Worm (Caenorhabditis elegans) whole organism, mixed stage, embryonic: ENCODE measurements around the gene F10C2.7.

Source experiments
- M03D4.4 ChIP-seq: sonication (generic microtip); optimal IDR thresholded peaks from 2 replicates; lab custom pipeline; 2017; ENCODE audit warnings: mild to moderate bottlenecking, missing genetic modification characterization, missing compliant biosample characterization
- blmp-1 ChIP-seq: fragments of 150-350 bp; optimal IDR thresholded peaks from 2 replicates; lab custom pipeline; 2014; ENCODE audit warnings: missing biosample characterization, missing genetic modification characterization
- ceh-39 ChIP-seq: fragments of 150-350 bp; optimal IDR thresholded peaks from 2 replicates; lab custom pipeline; 2014; ENCODE audit warnings: missing biosample characterization, missing genetic modification characterization
- ceh-43 ChIP-seq: fragments of 200-800 bp; sonication (Bioruptor generic); optimal IDR thresholded peaks from 2 replicates; lab custom pipeline; 2018; ENCODE audit warnings: mild to moderate bottlenecking, missing genetic modification characterization, moderate library complexity, missing compliant biosample characterization
- ceh-83 ChIP-seq: fragments of 200-800 bp; sonication (Bioruptor generic); optimal IDR thresholded peaks from 2 replicates; lab custom pipeline; 2018; ENCODE audit warnings: mild to moderate bottlenecking, missing genetic modification characterization, missing compliant biosample characterization
- ces-1 ChIP-seq: fragments of 150-350 bp; optimal IDR thresholded peaks from 2 replicates; lab custom pipeline; 2014; ENCODE audit warnings: missing biosample characterization, missing genetic modification reagents, missing genetic modification characterization
- cnd-1 ChIP-seq: fragments of 200-800 bp; sonication (Bioruptor generic); optimal IDR thresholded peaks from 2 replicates; lab custom pipeline; 2018; ENCODE audit warnings: mild to moderate bottlenecking, missing genetic modification characterization, missing compliant biosample characterization
- elt-1 ChIP-seq: sonication (generic microtip); optimal IDR thresholded peaks from 2 replicates; lab custom pipeline; 2017; ENCODE audit warnings: missing genetic modification characterization, mild to moderate bottlenecking, missing compliant biosample characterization, antibody characterized with exemption, moderate library complexity, borderline replicate concordance; ENCODE audit not compliant: insufficient read depth
- elt-3 ChIP-seq: fragments of 150-350 bp; optimal IDR thresholded peaks from 2 replicates; lab custom pipeline; 2014; ENCODE audit warnings: missing biosample characterization, missing genetic modification characterization
- flh-1 ChIP-seq: fragments of 200-800 bp; sonication (Bioruptor generic); optimal IDR thresholded peaks from 2 replicates; lab custom pipeline; 2018; ENCODE audit warnings: mild to moderate bottlenecking, missing genetic modification characterization, moderate library complexity, missing compliant biosample characterization
- ham-2 ChIP-seq: fragments of 200-800 bp; sonication (Bioruptor generic); optimal IDR thresholded peaks from 2 replicates; lab custom pipeline; 2018; ENCODE audit warnings: mild to moderate bottlenecking, missing genetic modification characterization, missing compliant biosample characterization
- hlh-1 ChIP-seq: fragments of 150-350 bp; optimal IDR thresholded peaks from 2 replicates; lab custom pipeline; 2014; ENCODE audit warnings: missing biosample characterization, missing genetic modification reagents, missing genetic modification characterization
- lin-13 ChIP-seq: fragments of 150-350 bp; optimal IDR thresholded peaks from 2 replicates; lab custom pipeline; 2014; ENCODE audit warnings: missing biosample characterization, missing genetic modification characterization
- lin-32 ChIP-seq: fragments of 200-800 bp; sonication (Bioruptor generic); optimal IDR thresholded peaks from 2 replicates; lab custom pipeline; 2018; ENCODE audit warnings: mild to moderate bottlenecking, missing genetic modification characterization, missing compliant biosample characterization
- lsy-2 ChIP-seq: fragments of 150-350 bp; optimal IDR thresholded peaks from 2 replicates; lab custom pipeline; 2014; ENCODE audit warnings: missing biosample characterization, missing genetic modification characterization
- mep-1 ChIP-seq: fragments of 150-350 bp; optimal IDR thresholded peaks from 2 replicates; lab custom pipeline; 2017; ENCODE audit warnings: missing biosample characterization, missing genetic modification reagents, missing genetic modification characterization, inconsistent platforms
- mls-2 ChIP-seq: sonication (generic microtip); optimal IDR thresholded peaks from 2 replicates; lab custom pipeline; 2016; ENCODE audit warnings: mild to moderate bottlenecking, missing genetic modification characterization, moderate library complexity, missing compliant biosample characterization
- nhr-12 ChIP-seq: fragments of 150-350 bp; optimal IDR thresholded peaks from 2 replicates; lab custom pipeline; 2014; ENCODE audit warnings: missing biosample characterization, missing genetic modification characterization
- nhr-237 ChIP-seq: fragments of 150-350 bp; optimal IDR thresholded peaks from 2 replicates; lab custom pipeline; 2014; ENCODE audit warnings: missing biosample characterization, missing genetic modification characterization
- nhr-28 ChIP-seq: fragments of 150-350 bp; optimal IDR thresholded peaks from 2 replicates; lab custom pipeline; 2014; ENCODE audit warnings: missing biosample characterization, missing genetic modification characterization
- nhr-76 ChIP-seq: sonication (generic microtip); optimal IDR thresholded peaks from 2 replicates; lab custom pipeline; 2017; ENCODE audit warnings: missing biosample characterization, missing genetic modification characterization
- pha-4 ChIP-seq: fragments of 150-350 bp; optimal IDR thresholded peaks from 2 replicates; lab custom pipeline; 2018; ENCODE audit warnings: missing biosample characterization, missing genetic modification reagents, missing genetic modification characterization
- sem-2 ChIP-seq: fragments of 200-800 bp; sonication (Bioruptor generic); optimal IDR thresholded peaks from 2 replicates; lab custom pipeline; 2018; ENCODE audit warnings: mild to moderate bottlenecking, missing genetic modification characterization, missing compliant biosample characterization
- snpc-4 ChIP-seq: fragments of 150-350 bp; optimal IDR thresholded peaks from 2 replicates; lab custom pipeline; 2014; ENCODE audit warnings: missing biosample characterization, missing genetic modification characterization
- sptf-1 ChIP-seq: sonication (generic microtip); optimal IDR thresholded peaks from 2 replicates; lab custom pipeline; 2017; ENCODE audit warnings: mild to moderate bottlenecking, missing genetic modification characterization, moderate library complexity, missing compliant biosample characterization
- unc-120 ChIP-seq: sonication (generic microtip); optimal IDR thresholded peaks from 2 replicates; lab custom pipeline; 2017; ENCODE audit warnings: missing genetic modification characterization, missing compliant biosample characterization; ENCODE audit not compliant: poor library complexity, severe bottlenecking
- unc-39 ChIP-seq: fragments of 150-350 bp; optimal IDR thresholded peaks from 2 replicates; lab custom pipeline; 2014; ENCODE audit warnings: missing biosample characterization, missing genetic modification characterization
- zip-8 ChIP-seq: fragments of 150-350 bp; optimal IDR thresholded peaks from 2 replicates; lab custom pipeline; 2014; ENCODE audit warnings: missing biosample characterization, missing genetic modification characterization
- ztf-11 ChIP-seq: fragments of 150-350 bp; optimal IDR thresholded peaks from 2 replicates; lab custom pipeline; 2014; ENCODE audit warnings: missing biosample characterization, missing genetic modification characterization

Gene F10C2.7

ce11 chrV:12045132-12045531 lies 8.6 kb upstream of the F10C2.7 start, which contains the start of gene F10C2.5:
F10C2.5 (plus strand) TSS chrV:12045432.
- no peak for TF ChIP-seq elt-3 (tag; lab: Kevin White, UChicago)
- TF ChIP-seq ces-1: no peak
- TF ChIP-seq nhr-28: no peak
- no peak for TF ChIP-seq flh-1 (GFP tag; lab: Kevin White, UChicago)
- TF ChIP-seq nhr-76: no peak
- no peak for TF ChIP-seq hlh-1 (tag; lab: Kevin White, UChicago)
- no peak for TF ChIP-seq snpc-4 (tag; lab: Kevin White, UChicago)
- TF ChIP-seq ceh-83 (GFP tag; lab: Kevin White, UChicago): no peak
- no peak for TF ChIP-seq mls-2
- no peak for TF ChIP-seq cnd-1 (tag; lab: Kevin White, UChicago)
- TF ChIP-seq sem-2 (GFP tag; lab: Kevin White, UChicago): no peak
- no peak for TF ChIP-seq ham-2
- no peak for TF ChIP-seq unc-39 (tag; lab: Kevin White, UChicago)
- no peak for TF ChIP-seq sptf-1 (tag; lab: Kevin White, UChicago)
- TF ChIP-seq elt-1 (tag; lab: Kevin White, UChicago): no peak
- TF ChIP-seq ztf-11 (tag; lab: Kevin White, UChicago): no peak
- TF ChIP-seq lsy-2 (tag; lab: Kevin White, UChicago): no peak
- TF ChIP-seq M03D4.4 (tag; lab: Kevin White, UChicago): no peak
- no peak for TF ChIP-seq zip-8 (tag; lab: Kevin White, UChicago)
- TF ChIP-seq nhr-12 (tag; lab: Kevin White, UChicago): no peak
- TF ChIP-seq, all 35 proteins: peak for 0

DNA sequence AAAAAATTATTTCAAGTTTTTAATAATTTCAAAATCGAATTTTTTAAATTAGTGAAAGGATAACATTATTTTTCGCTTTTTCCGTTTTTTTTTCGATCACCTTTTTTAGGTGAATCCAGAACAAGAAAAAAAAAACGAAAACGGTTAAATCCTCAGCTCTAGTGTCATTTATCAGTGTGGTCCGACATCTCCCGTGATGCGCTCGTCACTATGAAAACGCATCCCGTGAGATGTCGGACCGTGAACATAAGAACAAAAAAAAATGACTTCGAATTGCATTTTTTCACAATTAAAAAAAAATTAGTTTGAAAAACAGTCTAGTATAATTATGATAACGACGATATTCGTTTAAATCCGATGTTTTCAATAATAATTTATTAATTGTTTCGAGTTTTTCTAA lies 6.0 kb upstream of the F10C2.7 start:
- TF ChIP-seq snpc-4 (tag; lab: Kevin White, UChicago) (no peak), mls-2 (no peak), M03D4.4 (tag; lab: Kevin White, UChicago) (no peak), cnd-1 (tag; lab: Kevin White, UChicago) (no peak), zip-8 (tag; lab: Kevin White, UChicago) (no peak), lsy-2 (tag; lab: Kevin White, UChicago) (no peak), mep-1 (tag; lab: Kevin White, UChicago) (no peak), flh-1 (GFP tag; lab: Kevin White, UChicago) (no peak), unc-120 (no peak), lin-32 (GFP tag; lab: Kevin White, UChicago) (no peak), ham-2 (no peak), sptf-1 (tag; lab: Kevin White, UChicago) (no peak), ceh-39 (no peak), blmp-1 (tag; lab: Kevin White, UChicago) (no peak), nhr-237 (no peak), pha-4 (tag; lab: Kevin White, UChicago) (no peak), ces-1 (no peak), elt-1 (tag; lab: Kevin White, UChicago) (no peak), sem-2 (GFP tag; lab: Kevin White, UChicago) (no peak)

ce11 chrV:12048445-12048844 lies 5.3 kb upstream of the F10C2.7 start, which contains the start of gene dars-2:
dars-2 (plus strand) TSS chrV:12048745.
- TF ChIP-seq nhr-28: no peak
- no peak for TF ChIP-seq lin-32 (GFP tag; lab: Kevin White, UChicago)
- no peak for TF ChIP-seq elt-3 (tag; lab: Kevin White, UChicago)
- TF ChIP-seq ceh-83 (GFP tag; lab: Kevin White, UChicago): no peak
- no peak for TF ChIP-seq zip-8 (tag; lab: Kevin White, UChicago)
- TF ChIP-seq hlh-1 (tag; lab: Kevin White, UChicago): no peak
- TF ChIP-seq snpc-4 (tag; lab: Kevin White, UChicago): no peak
- no peak for TF ChIP-seq nhr-237
- no peak for TF ChIP-seq ceh-43 (GFP tag; lab: Kevin White, UChicago)
- TF ChIP-seq ces-1: no peak
- no peak for TF ChIP-seq unc-120
- TF ChIP-seq mls-2: no peak
- TF ChIP-seq lin-13 (tag; lab: Kevin White, UChicago): no peak

DNA sequence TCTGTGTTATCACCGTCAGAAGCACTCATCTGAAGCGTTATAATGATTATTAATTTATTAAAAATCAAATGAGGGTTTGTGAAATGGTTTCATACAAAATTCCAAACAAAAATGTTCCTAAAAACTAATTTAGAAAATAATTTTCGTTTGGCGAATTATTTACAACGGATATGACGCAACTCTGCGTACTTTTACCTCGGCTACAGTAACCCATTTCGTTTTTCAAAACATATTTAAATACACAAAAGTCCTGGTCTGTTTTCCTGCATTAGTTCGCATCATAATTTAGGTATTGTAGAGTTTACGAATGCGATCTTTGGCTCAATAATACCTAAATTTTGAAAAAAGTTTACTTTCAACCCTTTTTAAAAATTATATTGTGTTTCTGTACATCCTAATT lies 6.0 kb downstream of the F10C2.7 start, which contains the start of gene R07B7.2:
Gene R07B7.2 (minus strand): TSS at position 35 of the 400 bp plus-strand sequence.
- TF ChIP-seq zip-8 (tag; lab: Kevin White, UChicago) (peak; percentile 75), elt-1 (tag; lab: Kevin White, UChicago) (no peak)
- TF ChIP-seq, all 35 proteins: peak for 1

- TF ChIP-seq zip-8 (tag; lab: Kevin White, UChicago): no peak
- no peak for TF ChIP-seq elt-3 (tag; lab: Kevin White, UChicago)
- TF ChIP-seq ztf-11 (tag; lab: Kevin White, UChicago): no peak
- TF ChIP-seq ces-1: no peak
- TF ChIP-seq ham-2: no peak
- no peak for TF ChIP-seq elt-1 (tag; lab: Kevin White, UChicago)
Observed at ce11 chrV:12063036-12063435, 9.3 kb downstream of the F10C2.7 start, which contains the start of gene clh-6. clh-6 (minus strand) TSS chrV:12063368.
